Fruit fly (Drosophila melanogaster) whole organism, prepupa: ENCODE measurements around the gene GV1.
A peak's percentile ranks its signal among the peaks of the same experiment; 100 is the strongest.

ENCODE experiments used
- Blimp-1 ChIP-seq: fragments of 200-800 bp; sonication (Bioruptor generic); optimal IDR thresholded peaks from 3 replicates; lab custom pipeline; 2017; ENCODE audit warnings: missing biosample characterization, missing genetic modification characterization, mild to moderate bottlenecking, moderate library complexity, missing genetic modification reagents
- CG10631 ChIP-seq: fragments of 200-800 bp; sonication (Bioruptor generic); optimal IDR thresholded peaks from 2 replicates; lab custom pipeline; 2016; ENCODE audit warnings: missing biosample characterization, missing genetic modification characterization
- CG11294 ChIP-seq: fragments of 200-800 bp; sonication (Bioruptor generic); IDR thresholded peaks from 2 replicates; pipeline ENCODE4 v1.3.6; 2022; ENCODE audit warnings: missing biosample characterization, missing genetic modification characterization
- CG11762 ChIP-seq: fragments of 200-800 bp; sonication (Bioruptor generic); optimal IDR thresholded peaks from 3 replicates; lab custom pipeline; 2016; ENCODE audit warnings: missing biosample characterization, missing genetic modification characterization; ENCODE audit not compliant: insufficient read depth
- CG1621 ChIP-seq: fragments of 200-800 bp; sonication (Bioruptor generic); optimal IDR thresholded peaks from 3 replicates; lab custom pipeline; 2018; ENCODE audit warnings: missing biosample characterization, mild to moderate bottlenecking, missing genetic modification characterization
- CG16779 ChIP-seq: fragments of 200-800 bp; sonication (Bioruptor generic); optimal IDR thresholded peaks from 3 replicates; lab custom pipeline; 2017; ENCODE audit warnings: missing biosample characterization, mild to moderate bottlenecking, missing genetic modification characterization
- CG31627 ChIP-seq: fragments of 200-800 bp; sonication (Bioruptor generic); optimal IDR thresholded peaks from 3 replicates; lab custom pipeline; 2016; ENCODE audit warnings: missing biosample characterization, missing genetic modification characterization
- CG34406 ChIP-seq: fragments of 200-800 bp; sonication (Bioruptor generic); optimal IDR thresholded peaks from 3 replicates; lab custom pipeline; 2016; ENCODE audit warnings: missing biosample characterization, missing genetic modification characterization
- CG3919 ChIP-seq: fragments of 200-800 bp; sonication (Bioruptor generic); optimal IDR thresholded peaks from 3 replicates; lab custom pipeline; 2016; ENCODE audit warnings: missing biosample characterization, missing genetic modification characterization
- CG4318 ChIP-seq: fragments of 200-800 bp; sonication (Bioruptor generic); optimal IDR thresholded peaks from 3 replicates; lab custom pipeline; 2017; ENCODE audit warnings: missing biosample characterization, mild to moderate bottlenecking, missing genetic modification characterization
- CG6163 ChIP-seq: fragments of 200-800 bp; sonication (Bioruptor generic); IDR thresholded peaks from 3 replicates; pipeline ENCODE4 v1.3.6; 2022; ENCODE audit warnings: missing biosample characterization, missing genetic modification characterization
- CG6276 ChIP-seq: fragments of 200-800 bp; sonication (Bioruptor generic); optimal IDR thresholded peaks from 2 replicates; lab custom pipeline; 2017; ENCODE audit warnings: missing biosample characterization, mild to moderate bottlenecking, missing genetic modification characterization
- CG6808 ChIP-seq: fragments of 200-800 bp; sonication (Bioruptor generic); optimal IDR thresholded peaks from 3 replicates; lab custom pipeline; 2017; ENCODE audit warnings: missing biosample characterization, missing genetic modification characterization, mild to moderate bottlenecking, moderate library complexity, missing genetic modification reagents
- CG6854 ChIP-seq: fragments of 200-800 bp; sonication (Bioruptor generic); optimal IDR thresholded peaks from 2 replicates; lab custom pipeline; 2017; ENCODE audit warnings: missing biosample characterization, mild to moderate bottlenecking, missing genetic modification characterization
- CG8119 ChIP-seq: fragments of 200-800 bp; sonication (Bioruptor generic); IDR thresholded peaks from 3 replicates; pipeline ENCODE4 v1.3.6; 2022; ENCODE audit warnings: missing biosample characterization, missing genetic modification characterization
- CG8632 ChIP-seq: fragments of 200-800 bp; sonication (Bioruptor generic); optimal IDR thresholded peaks from 3 replicates; lab custom pipeline; 2016; ENCODE audit warnings: missing biosample characterization, missing genetic modification characterization
- CG9139 ChIP-seq: fragments of 200-800 bp; sonication (Bioruptor generic); optimal IDR thresholded peaks from 3 replicates; lab custom pipeline; 2017; ENCODE audit warnings: missing biosample characterization, mild to moderate bottlenecking, missing genetic modification characterization
- Eip93F ChIP-seq: fragments of 200-800 bp; sonication (Bioruptor generic); optimal IDR thresholded peaks from 2 replicates; lab custom pipeline; 2016; ENCODE audit warnings: missing biosample characterization, mild to moderate bottlenecking, missing genetic modification characterization
- Ets21C ChIP-seq: fragments of 200-800 bp; sonication (Bioruptor generic); optimal IDR thresholded peaks from 3 replicates; lab custom pipeline; 2016; ENCODE audit warnings: missing biosample characterization, missing genetic modification characterization
- Ets96B ChIP-seq: fragments of 200-800 bp; optimal IDR thresholded peaks from 2 replicates; lab custom pipeline; 2019; ENCODE audit warnings: missing biosample characterization, mild to moderate bottlenecking, missing genetic modification characterization, moderate library complexity
- Gug ChIP-seq: fragments of 200-800 bp; sonication (Bioruptor generic); IDR thresholded peaks from 2 replicates; pipeline ENCODE4 v1.3.6; 2022; ENCODE audit warnings: missing biosample characterization, missing genetic modification characterization
- Hr38 ChIP-seq: sonication (Bioruptor generic); optimal IDR thresholded peaks from 2 replicates; lab custom pipeline; 2016; ENCODE audit warnings: missing biosample characterization, missing genetic modification characterization
- Hr39 ChIP-seq: fragments of 200-800 bp; sonication (Bioruptor generic); optimal IDR thresholded peaks from 2 replicates; lab custom pipeline; 2016; ENCODE audit warnings: missing biosample characterization, missing genetic modification characterization
- Hr4 ChIP-seq: fragments of 200-800 bp; sonication (Bioruptor generic); optimal IDR thresholded peaks from 3 replicates; lab custom pipeline; 2016; ENCODE audit warnings: missing biosample characterization, missing genetic modification characterization
- Lpt ChIP-seq: fragments of 200-800 bp; sonication (Bioruptor generic); optimal IDR thresholded peaks from 3 replicates; lab custom pipeline; 2016; ENCODE audit warnings: missing biosample characterization, missing genetic modification characterization
- Met ChIP-seq: fragments of 200-800 bp; sonication (Bioruptor generic); optimal IDR thresholded peaks from 3 replicates; lab custom pipeline; 2016; ENCODE audit warnings: missing biosample characterization, missing genetic modification characterization
- Sox14 ChIP-seq: fragments of 200-800 bp; sonication (Bioruptor generic); optimal IDR thresholded peaks from 3 replicates; lab custom pipeline; 2016; ENCODE audit warnings: missing biosample characterization, missing genetic modification characterization
- Sox15 ChIP-seq: fragments of 200-800 bp; sonication (Bioruptor generic); optimal IDR thresholded peaks from 3 replicates; lab custom pipeline; 2016; ENCODE audit warnings: missing biosample characterization, missing genetic modification characterization
- acj6 ChIP-seq: fragments of 200-800 bp; sonication (Bioruptor generic); optimal IDR thresholded peaks from 3 replicates; lab custom pipeline; 2016; ENCODE audit warnings: missing biosample characterization, missing genetic modification characterization
- dsx ChIP-seq: fragments of 200-800 bp; optimal IDR thresholded peaks from 3 replicates; lab custom pipeline; 2019; ENCODE audit warnings: missing biosample characterization, mild to moderate bottlenecking, missing genetic modification characterization, moderate library complexity; ENCODE audit not compliant: poor library complexity, severe bottlenecking
- eg ChIP-seq: fragments of 200-800 bp; sonication (Bioruptor generic); IDR thresholded peaks from 3 replicates; pipeline ENCODE4 v1.3.6; 2022; ENCODE audit warnings: missing biosample characterization, missing genetic modification characterization
- fd59A ChIP-seq: fragments of 200-800 bp; sonication (Bioruptor generic); optimal IDR thresholded peaks from 2 replicates; lab custom pipeline; 2017; ENCODE audit warnings: missing biosample characterization, mild to moderate bottlenecking, missing genetic modification characterization, missing genetic modification reagents
- fd85E ChIP-seq: fragments of 200-800 bp; sonication (Bioruptor generic); optimal IDR thresholded peaks from 3 replicates; lab custom pipeline; 2016; ENCODE audit warnings: missing biosample characterization, missing genetic modification characterization
- net ChIP-seq: fragments of 200-800 bp; sonication (Bioruptor generic); optimal IDR thresholded peaks from 3 replicates; lab custom pipeline; 2016; ENCODE audit warnings: missing biosample characterization, missing genetic modification characterization
- salr ChIP-seq, 2 experiments: fragments of 200-800 bp; sonication (Bioruptor generic); optimal IDR thresholded peaks; 3 replicates each; lab custom pipeline; 2016 to 2018; ENCODE audit warnings: missing biosample characterization in 2 of 2, missing genetic modification characterization in 2 of 2, mild to moderate bottlenecking in 1 of 2
- spab ChIP-seq: fragments of 200-800 bp; sonication (Bioruptor generic); optimal IDR thresholded peaks from 2 replicates; lab custom pipeline; 2017; ENCODE audit warnings: missing biosample characterization, mild to moderate bottlenecking, missing genetic modification characterization, missing genetic modification reagents
- svp ChIP-seq: fragments of 200-800 bp; sonication (Bioruptor generic); peaks from one replicate; lab custom pipeline; 2016; ENCODE audit warnings: missing biosample characterization, missing genetic modification characterization
- topi ChIP-seq: fragments of 200-800 bp; sonication (Bioruptor generic); optimal IDR thresholded peaks from 3 replicates; lab custom pipeline; 2016; ENCODE audit warnings: missing biosample characterization, missing genetic modification characterization

GV1 gene

DNA sequence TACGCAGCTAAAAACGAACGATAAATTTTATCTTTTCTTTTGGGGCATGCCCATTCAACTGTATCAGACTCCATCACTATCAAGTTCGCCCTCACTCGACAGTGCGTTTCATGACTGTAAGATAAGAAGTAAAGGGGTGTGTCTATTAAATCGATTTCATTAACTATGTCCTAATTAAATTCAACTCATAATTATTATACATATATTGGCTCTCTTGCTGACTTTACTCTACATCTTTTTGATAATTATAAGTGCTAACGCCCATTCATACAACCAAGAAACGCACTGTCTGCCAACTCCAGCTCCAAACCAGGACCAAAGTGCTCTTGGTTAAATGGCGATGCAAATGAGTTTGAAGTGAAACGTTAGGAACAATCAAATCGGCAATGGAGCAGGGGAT is 58.5 kb downstream of the GV1 start (continued):
- TF ChIP-seq CG6854 = no peak
- TF ChIP-seq CG8119 (GFP tag; lab: Robert Waterston, UW) = peak; percentile 39; the same call in 2 of the 3 replicates
- no peak for TF ChIP-seq Hr39 (GFP tag; lab: Kevin White, UChicago)
- TF ChIP-seq eg (GFP tag; lab: Robert Waterston, UW) = peak; percentile 64; the same call in 2 of the 3 replicates
- no peak for TF ChIP-seq CG3919 (GFP tag; lab: Kevin White, UChicago)
- TF ChIP-seq CG4318 (GFP tag; lab: Kevin White, UChicago) = no peak
- no peak for TF ChIP-seq Hr38 (GFP tag; lab: Kevin White, UChicago)
- peak; percentile 67 for TF ChIP-seq CG6163 (GFP tag; lab: Robert Waterston, UW)
- TF ChIP-seq CG16779 (tag; lab: Kevin White, UChicago) = no peak
- TF ChIP-seq topi (GFP tag; lab: Kevin White, UChicago) = peak; percentile 32
- TF ChIP-seq net (GFP tag; lab: Kevin White, UChicago) = no peak
- no peak for TF ChIP-seq Sox14 (GFP tag; lab: Kevin White, UChicago)
- no peak for TF ChIP-seq salr (GFP tag; optimal IDR thresholded peaks at IDR 0.05; lab: Kevin White, UChicago)
- peak; percentile 68 for TF ChIP-seq Gug
- TF ChIP-seq CG11762 (GFP tag; lab: Kevin White, UChicago) = no peak
- TF ChIP-seq Sox15 = no peak
- TF ChIP-seq Met (GFP tag; lab: Kevin White, UChicago) = no peak
- TF ChIP-seq CG10631 (GFP tag; lab: Kevin White, UChicago) = no peak
- TF ChIP-seq fd85E = no peak
- peak; percentile 32 for TF ChIP-seq CG8632 (GFP tag; lab: Kevin White, UChicago)
- no peak for TF ChIP-seq Lpt (GFP tag; lab: Kevin White, UChicago)
- TF ChIP-seq Hr4 (GFP tag; lab: Kevin White, UChicago) = no peak
- no peak for TF ChIP-seq fd59A (GFP tag; lab: Kevin White, UChicago)
- TF ChIP-seq CG9139 (GFP tag; lab: Kevin White, UChicago) = no peak
- no peak for TF ChIP-seq Eip93F
- no peak for TF ChIP-seq CG6276 (GFP tag; lab: Kevin White, UChicago)
- no peak for TF ChIP-seq CG1621 (tag; lab: Kevin White, UChicago)
- TF ChIP-seq CG31627 (GFP tag; lab: Kevin White, UChicago) = peak; percentile 9
- TF ChIP-seq svp (GFP tag; lab: Kevin White, UChicago) = peak; percentile 73
- TF ChIP-seq spab (GFP tag; lab: Kevin White, UChicago) = no peak

DNA sequence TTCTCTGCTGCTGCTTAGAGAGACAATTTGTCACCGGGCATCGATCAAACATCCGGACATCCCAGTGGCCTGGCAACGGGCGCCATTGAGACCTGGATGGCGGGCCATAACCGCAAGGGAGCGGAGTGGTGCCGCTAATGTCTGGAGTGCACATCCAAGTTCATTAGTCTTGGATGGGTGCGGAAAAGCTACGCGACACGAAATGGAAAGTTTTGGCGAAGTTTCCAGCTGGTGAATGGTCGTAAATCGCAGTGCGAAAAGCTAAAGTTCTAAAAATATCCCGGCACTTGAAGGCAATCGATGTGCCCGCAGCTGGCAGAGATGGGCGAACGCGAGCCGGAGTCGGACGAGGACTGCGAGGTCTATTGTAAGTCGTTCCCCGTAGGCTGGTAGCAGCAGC is 59.3 kb downstream of the GV1 start, which contains the start of gene CG13924:
Gene CG13924, plus strand, starts transcription at position 301 of the 400 bp plus-strand sequence.
- TF ChIP-seq eg (GFP tag; lab: Robert Waterston, UW) = no peak
- no peak for TF ChIP-seq Ets96B
- no peak for TF ChIP-seq CG11294
- TF ChIP-seq CG16779 (tag; lab: Kevin White, UChicago) = no peak
- TF ChIP-seq Blimp-1 (GFP tag; lab: Kevin White, UChicago) = no peak
- no peak for TF ChIP-seq CG6163 (GFP tag; lab: Robert Waterston, UW)
- TF ChIP-seq CG6854 = no peak
- TF ChIP-seq CG8119 (GFP tag; lab: Robert Waterston, UW) = no peak
- no peak for TF ChIP-seq Hr4 (GFP tag; lab: Kevin White, UChicago)
- TF ChIP-seq CG11762 (GFP tag; lab: Kevin White, UChicago) = no peak
- TF ChIP-seq Gug = no peak
- TF ChIP-seq fd85E = no peak
- TF ChIP-seq net (GFP tag; lab: Kevin White, UChicago) = no peak
- TF ChIP-seq CG6808 (GFP tag; lab: Kevin White, UChicago) = no peak
- TF ChIP-seq acj6 (GFP tag; lab: Kevin White, UChicago) = no peak
- TF ChIP-seq dsx (GFP tag; lab: Kevin White, UChicago) = no peak
- no peak for TF ChIP-seq Ets21C (GFP tag; lab: Kevin White, UChicago)
- no peak for TF ChIP-seq Hr39 (GFP tag; lab: Kevin White, UChicago)
- no peak for TF ChIP-seq CG34406 (GFP tag; lab: Kevin White, UChicago)
- TF ChIP-seq, all 60 proteins: peak for 0
